Fruit fly (Drosophila melanogaster) whole organism, wandering third instar larva: ENCODE results near the gene CG32299.
A peak's percentile ranks its signal among the peaks of the same experiment; 100 is the strongest.

Experiments
- Abd-B ChIP-seq: fragments of >200 bp; optimal IDR thresholded peaks from 2 replicates; lab custom pipeline; 2017; ENCODE audit warnings: missing biosample characterization, missing genetic modification characterization
- CG32264 ChIP-seq: fragments of 200-800 bp; sonication (Bioruptor generic); optimal IDR thresholded peaks from 2 replicates; lab custom pipeline; 2016; ENCODE audit warnings: missing biosample characterization, missing genetic modification characterization
- CG9705 ChIP-seq: fragments of 200-800 bp; sonication (Bioruptor generic); optimal IDR thresholded peaks from 2 replicates; lab custom pipeline; 2018; ENCODE audit warnings: missing biosample characterization, mild to moderate bottlenecking, missing genetic modification characterization
- CrebA ChIP-seq: fragments of 200-800 bp; sonication (Bioruptor generic); optimal IDR thresholded peaks from 2 replicates; lab custom pipeline; 2016; ENCODE audit warnings: missing biosample characterization, mild to moderate bottlenecking, missing genetic modification characterization, borderline replicate concordance
- Dfd ChIP-seq: fragments of >200 bp; optimal IDR thresholded peaks from 2 replicates; lab custom pipeline; 2017; ENCODE audit warnings: missing biosample characterization, missing genetic modification characterization
- Dif ChIP-seq: fragments of 200-275, 200-300 bp; sonication (Bioruptor generic); optimal IDR thresholded peaks from 2 replicates; lab custom pipeline; 2018; ENCODE audit warnings: missing biosample characterization, missing genetic modification characterization; ENCODE audit not compliant: partially characterized antibody
- GATAd ChIP-seq: sonication (Bioruptor generic); optimal IDR thresholded peaks from 2 replicates; lab custom pipeline; 2016; ENCODE audit warnings: missing biosample characterization, missing genetic modification characterization
- HLH106 ChIP-seq: fragments of 200-800 bp; optimal IDR thresholded peaks from 3 replicates; lab custom pipeline; 2019; ENCODE audit warnings: missing biosample characterization, mild to moderate bottlenecking, missing genetic modification characterization, moderate library complexity
- Hnf4 ChIP-seq: fragments of 200-800 bp; sonication (Bioruptor generic); optimal IDR thresholded peaks from 2 replicates; lab custom pipeline; 2016; ENCODE audit warnings: missing biosample characterization, mild to moderate bottlenecking, missing genetic modification characterization
- Hr78 ChIP-seq: fragments of >200 bp; optimal IDR thresholded peaks from 2 replicates; lab custom pipeline; 2017; ENCODE audit warnings: missing biosample characterization, missing genetic modification characterization
- Hr83 ChIP-seq: fragments of 200-300 bp; sonication (Bioruptor generic); optimal IDR thresholded peaks from 2 replicates; lab custom pipeline; 2016; ENCODE audit warnings: missing biosample characterization, mild to moderate bottlenecking, missing genetic modification characterization, moderate library complexity; ENCODE audit not compliant: poor library complexity, severe bottlenecking
- Jra ChIP-seq: sonication (Bioruptor generic); optimal IDR thresholded peaks from 2 replicates; lab custom pipeline; 2016; ENCODE audit warnings: missing biosample characterization, missing genetic modification characterization
- Mio ChIP-seq: sonication (Bioruptor generic); optimal IDR thresholded peaks from 2 replicates; lab custom pipeline; 2016; ENCODE audit warnings: missing biosample characterization, missing genetic modification characterization
- Myc ChIP-seq: fragments of >200 bp; optimal IDR thresholded peaks from 2 replicates; lab custom pipeline; 2017
- N ChIP-seq: fragments of >200 bp; optimal IDR thresholded peaks from 2 replicates; lab custom pipeline; 2018; ENCODE audit warnings: missing biosample characterization, missing external identifiers, missing genetic modification characterization
- OdsH ChIP-seq: fragments of 200-800 bp; sonication (Bioruptor generic); optimal IDR thresholded peaks from 2 replicates; lab custom pipeline; 2016; ENCODE audit warnings: missing biosample characterization, mild to moderate bottlenecking, missing genetic modification characterization
- Rel ChIP-seq, 2 experiments: fragments of 200-800 bp; sonication (Bioruptor generic) in 1 of 2; optimal IDR thresholded peaks; 2 replicates in 1 of 2; 3 replicates in 1 of 2; lab custom pipeline; 2016 to 2019; ENCODE audit warnings: mild to moderate bottlenecking in 2 of 2, missing biosample characterization in 2 of 2, missing genetic modification characterization in 2 of 2, moderate library complexity in 1 of 2
- Sp1 ChIP-seq: fragments of 200-800 bp; sonication (Bioruptor generic); optimal IDR thresholded peaks from 3 replicates; lab custom pipeline; 2019; ENCODE audit warnings: missing biosample characterization, mild to moderate bottlenecking, missing genetic modification characterization, moderate library complexity
- Vsx2 ChIP-seq: fragments of 200-300, 225-300 bp; sonication (Bioruptor generic); optimal IDR thresholded peaks from 2 replicates; lab custom pipeline; 2018; ENCODE audit warnings: missing biosample characterization, missing genetic modification characterization; ENCODE audit not compliant: partially characterized antibody
- br ChIP-seq: fragments of 200-800 bp; sonication (Bioruptor generic); optimal IDR thresholded peaks from 2 replicates; lab custom pipeline; 2016; ENCODE audit warnings: missing biosample characterization, missing genetic modification characterization
- brk ChIP-seq: fragments of 200-800 bp; sonication (Bioruptor generic); optimal IDR thresholded peaks from 2 replicates; lab custom pipeline; 2016; ENCODE audit warnings: missing biosample characterization, mild to moderate bottlenecking, missing genetic modification characterization
- dsf ChIP-seq: sonication (Bioruptor generic); optimal IDR thresholded peaks from 2 replicates; lab custom pipeline; 2016; ENCODE audit warnings: missing biosample characterization, missing genetic modification characterization, borderline replicate concordance
- ey ChIP-seq: fragments of 200-800 bp; sonication (Bioruptor generic); optimal IDR thresholded peaks from 2 replicates; lab custom pipeline; 2016; ENCODE audit warnings: missing biosample characterization, missing genetic modification characterization
- foxo ChIP-seq, 2 experiments: fragments of 200-800 bp; sonication (Bioruptor generic); optimal IDR thresholded peaks; 2 replicates in 1 of 2; 3 replicates in 1 of 2; lab custom pipeline; 2016 to 2017; ENCODE audit warnings: missing biosample characterization in 2 of 2, missing genetic modification characterization in 2 of 2
- fru ChIP-seq: fragments of 200-800 bp; sonication (Bioruptor generic); optimal IDR thresholded peaks from 3 replicates; lab custom pipeline; 2016; ENCODE audit warnings: missing biosample characterization, mild to moderate bottlenecking, missing genetic modification characterization
- h ChIP-seq: fragments of 200-800 bp; sonication (Bioruptor generic); optimal IDR thresholded peaks from 3 replicates; lab custom pipeline; 2016; ENCODE audit warnings: missing biosample characterization, mild to moderate bottlenecking, missing genetic modification characterization
- jim ChIP-seq: fragments of 175-275, 200-325 bp; sonication (Bioruptor generic); optimal IDR thresholded peaks from 2 replicates; lab custom pipeline; 2016; ENCODE audit warnings: missing biosample characterization, mild to moderate bottlenecking, missing genetic modification characterization
- lola ChIP-seq: fragments of >200 bp; optimal IDR thresholded peaks from 2 replicates; lab custom pipeline; 2017; ENCODE audit warnings: missing biosample characterization, missing genetic modification characterization
- pan ChIP-seq: fragments of >200 bp; optimal IDR thresholded peaks from 2 replicates; lab custom pipeline; 2017
- psq ChIP-seq: fragments of 200-800 bp; sonication (Bioruptor generic); optimal IDR thresholded peaks from 3 replicates; lab custom pipeline; 2017; ENCODE audit warnings: missing biosample characterization, mild to moderate bottlenecking, missing genetic modification characterization, moderate library complexity
- sv ChIP-seq: fragments of 200-800 bp; sonication (Bioruptor generic); optimal IDR thresholded peaks from 3 replicates; lab custom pipeline; 2016; ENCODE audit warnings: missing biosample characterization, missing genetic modification characterization
- tai ChIP-seq: sonication (Bioruptor generic); optimal IDR thresholded peaks from 2 replicates; lab custom pipeline; 2016; ENCODE audit warnings: missing biosample characterization, missing genetic modification characterization
- usp ChIP-seq: fragments of >200 bp; optimal IDR thresholded peaks from 2 replicates; lab custom pipeline; 2017; ENCODE audit warnings: missing biosample characterization, missing genetic modification characterization
- woc ChIP-seq: sonication (Bioruptor generic); optimal IDR thresholded peaks from 2 replicates; lab custom pipeline; 2016; ENCODE audit warnings: missing biosample characterization, mild to moderate bottlenecking, missing genetic modification characterization

Gene CG32299

dm6 chr3L:2427151-2427550 lies 36.4 kb upstream of the CG32299 start:
- TF ChIP-seq CG32264 (GFP tag; lab: Kevin White, UChicago) (no peak), h (GFP tag; lab: Kevin White, UChicago) (no peak), Hr83 (GFP tag; lab: Kevin White, UChicago) (no peak), woc (no peak), sv (GFP tag; lab: Kevin White, UChicago) (no peak), Dfd (GFP tag; lab: Kevin White, UChicago) (peak; percentile 47), psq (no peak), Dif (no peak)
- TF ChIP-seq, all 38 proteins: peak for 1

- TF ChIP-seq tai (GFP tag; lab: Kevin White, UChicago) = no peak
- TF ChIP-seq Rel (GFP tag; optimal IDR thresholded peaks at IDR 0.05; lab: Kevin White, UChicago) = no peak
- TF ChIP-seq Rel (tag; optimal IDR thresholded peaks at IDR 0.05; lab: Kevin White, UChicago) = no peak
- no peak for TF ChIP-seq woc
- no peak for TF ChIP-seq Sp1 (GFP tag; lab: Kevin White, UChicago)
These were observed 35.7 kb upstream of the CG32299 start for dm6 chr3L:2426407-2426951.

dm6 chr3L:2425687-2426086 lies 34.9 kb upstream of the CG32299 start:
- TF ChIP-seq Sp1 (GFP tag; lab: Kevin White, UChicago) = no peak
- no peak for TF ChIP-seq pan (lab: Kevin White, UChicago)
- no peak for TF ChIP-seq jim (GFP tag; lab: Kevin White, UChicago)
- no peak for TF ChIP-seq fru (GFP tag; lab: Kevin White, UChicago)
- no peak for TF ChIP-seq Jra
- TF ChIP-seq psq = no peak
- no peak for TF ChIP-seq HLH106 (tag; lab: Kevin White, UChicago)
- no peak for TF ChIP-seq OdsH (GFP tag; lab: Kevin White, UChicago)
- no peak for TF ChIP-seq ey (GFP tag; lab: Kevin White, UChicago)
- TF ChIP-seq Mio = no peak

- TF ChIP-seq Jra (no peak), Hr78 (GFP tag; lab: Kevin White, UChicago) (no peak), woc (no peak), OdsH (GFP tag; lab: Kevin White, UChicago) (no peak)
These were observed 33.3 kb upstream of the CG32299 start for dm6 chr3L:2424094-2424493.

dm6 chr3L:2423572-2423971 lies 32.8 kb upstream of the CG32299 start:
- no peak for TF ChIP-seq GATAd (GFP tag; lab: Kevin White, UChicago)
- no peak for TF ChIP-seq HLH106 (tag; lab: Kevin White, UChicago)
- no peak for TF ChIP-seq Hnf4 (GFP tag; lab: Kevin White, UChicago)
- TF ChIP-seq Abd-B (GFP tag; lab: Kevin White, UChicago) = no peak
- TF ChIP-seq br (GFP tag; lab: Kevin White, UChicago) = no peak
- TF ChIP-seq Dfd (GFP tag; lab: Kevin White, UChicago) = no peak
- TF ChIP-seq dsf = no peak
- no peak for TF ChIP-seq CrebA (GFP tag; lab: Kevin White, UChicago)
- TF ChIP-seq Vsx2 (GFP tag; lab: Kevin White, UChicago) = no peak
- no peak for TF ChIP-seq lola
- no peak for TF ChIP-seq brk
- TF ChIP-seq Hr83 (GFP tag; lab: Kevin White, UChicago) = no peak
- TF ChIP-seq pan (lab: Kevin White, UChicago) = no peak
- TF ChIP-seq OdsH (GFP tag; lab: Kevin White, UChicago) = no peak
- TF ChIP-seq Dif = no peak
- no peak for TF ChIP-seq Myc (lab: Kevin White, UChicago)

- TF ChIP-seq usp (GFP tag; lab: Kevin White, UChicago) (no peak), h (GFP tag; lab: Kevin White, UChicago) (no peak), foxo (GFP tag; optimal IDR thresholded peaks at IDR 0.05; lab: Kevin White, UChicago) (no peak), fru (GFP tag; lab: Kevin White, UChicago) (no peak), brk (no peak), dsf (no peak), Hnf4 (GFP tag; lab: Kevin White, UChicago) (no peak), CG9705 (GFP tag; lab: Kevin White, UChicago) (no peak), jim (GFP tag; lab: Kevin White, UChicago) (no peak), N (GFP tag; lab: Kevin White, UChicago) (no peak), CrebA (GFP tag; lab: Kevin White, UChicago) (no peak)
- TF ChIP-seq, all 38 proteins: peak for 0
These were observed 32.0 kb upstream of the CG32299 start for dm6 chr3L:2422763-2423162.
